Worm (Caenorhabditis elegans) whole organism, L1 larva: Measurements from ENCODE around the gene sas-1.

Experiments
- elt-3 ChIP-seq, 6 experiments: fragments of 150-350 bp in 1 of 6; sonication (generic microtip); optimal IDR thresholded peaks; 2 replicates each; lab custom pipeline; 2017 to 2018; ENCODE audit warnings: missing biosample characterization in 6 of 6, missing genetic modification characterization in 6 of 6, inconsistent platforms in 1 of 6
- lin-15B ChIP-seq: fragments of 150-350 bp; sonication (generic microtip); optimal IDR thresholded peaks from 3 replicates; lab custom pipeline; 2014; ENCODE audit warnings: missing biosample characterization, missing genetic modification characterization
- mab-9 ChIP-seq: fragments of 200-800 bp; sonication (Bioruptor generic); IDR thresholded peaks from 2 replicates; pipeline ENCODE4 v1.3.6; 2022; ENCODE audit warnings: missing genetic modification reagents, missing genetic modification characterization, missing compliant biosample characterization
- nhr-76 ChIP-seq: sonication (generic microtip); optimal IDR thresholded peaks from 2 replicates; lab custom pipeline; 2017; ENCODE audit warnings: missing biosample characterization, missing genetic modification characterization

- no peak for TF ChIP-seq mab-9 (GFP tag; lab: Robert Waterston, UW)
- no peak for TF ChIP-seq elt-3 (tag; optimal IDR thresholded peaks at IDR 0.05; lab: Kevin White, UChicago)
- no peak for TF ChIP-seq nhr-76 (tag; lab: Kevin White, UChicago)
- TF ChIP-seq lin-15B, result no peak
These were observed 47.3 kb upstream of the sas-1 start for ce11 chrIII:12651946-12652345.
